Worm (Caenorhabditis elegans) whole organism, mixed stage, embryonic: ENCODE results near the gene btb-10.
"Not testable (repeated sequence)": the region's sequence is repeated elsewhere in the genome, so short reads cannot be mapped to it uniquely, and the experiment has no call there.

Source experiments
- M03D4.4 ChIP-seq: sonication (generic microtip); optimal IDR thresholded peaks from 2 replicates; lab custom pipeline; 2017; ENCODE audit warnings: mild to moderate bottlenecking, missing genetic modification characterization, missing compliant biosample characterization
- ceh-43 ChIP-seq: fragments of 200-800 bp; sonication (Bioruptor generic); optimal IDR thresholded peaks from 2 replicates; lab custom pipeline; 2018; ENCODE audit warnings: mild to moderate bottlenecking, missing genetic modification characterization, moderate library complexity, missing compliant biosample characterization
- ceh-83 ChIP-seq: fragments of 200-800 bp; sonication (Bioruptor generic); optimal IDR thresholded peaks from 2 replicates; lab custom pipeline; 2018; ENCODE audit warnings: mild to moderate bottlenecking, missing genetic modification characterization, missing compliant biosample characterization
- ces-1 ChIP-seq: fragments of 150-350 bp; optimal IDR thresholded peaks from 2 replicates; lab custom pipeline; 2014; ENCODE audit warnings: missing biosample characterization, missing genetic modification reagents, missing genetic modification characterization
- lsy-2 ChIP-seq: fragments of 150-350 bp; optimal IDR thresholded peaks from 2 replicates; lab custom pipeline; 2014; ENCODE audit warnings: missing biosample characterization, missing genetic modification characterization
- nhr-2 ChIP-seq: fragments of 150-350 bp; optimal IDR thresholded peaks from 2 replicates; lab custom pipeline; 2014; ENCODE audit warnings: missing biosample characterization, missing genetic modification characterization
- nhr-237 ChIP-seq: fragments of 150-350 bp; optimal IDR thresholded peaks from 2 replicates; lab custom pipeline; 2014; ENCODE audit warnings: missing biosample characterization, missing genetic modification characterization
- nhr-28 ChIP-seq: fragments of 150-350 bp; optimal IDR thresholded peaks from 2 replicates; lab custom pipeline; 2014; ENCODE audit warnings: missing biosample characterization, missing genetic modification characterization
- nhr-76 ChIP-seq: sonication (generic microtip); optimal IDR thresholded peaks from 2 replicates; lab custom pipeline; 2017; ENCODE audit warnings: missing biosample characterization, missing genetic modification characterization
- pha-4 ChIP-seq: fragments of 150-350 bp; optimal IDR thresholded peaks from 2 replicates; lab custom pipeline; 2018; ENCODE audit warnings: missing biosample characterization, missing genetic modification reagents, missing genetic modification characterization
- snpc-4 ChIP-seq: fragments of 150-350 bp; optimal IDR thresholded peaks from 2 replicates; lab custom pipeline; 2014; ENCODE audit warnings: missing biosample characterization, missing genetic modification characterization
- sptf-1 ChIP-seq: sonication (generic microtip); optimal IDR thresholded peaks from 2 replicates; lab custom pipeline; 2017; ENCODE audit warnings: mild to moderate bottlenecking, missing genetic modification characterization, moderate library complexity, missing compliant biosample characterization
- unc-39 ChIP-seq: fragments of 150-350 bp; optimal IDR thresholded peaks from 2 replicates; lab custom pipeline; 2014; ENCODE audit warnings: missing biosample characterization, missing genetic modification characterization
- unc-62 ChIP-seq: fragments of 150-350 bp; optimal IDR thresholded peaks from 2 replicates; lab custom pipeline; 2014; ENCODE audit warnings: missing biosample characterization, missing genetic modification reagents, missing genetic modification characterization

ce11 chrII:1054724-1055123 is 5.9 kb downstream of the btb-10 start, which contains the start of gene K02E7.7:
- not testable (repeated sequence) for TF ChIP-seq unc-39 (tag; lab: Kevin White, UChicago); nhr-28 (tag; lab: Kevin White, UChicago); sptf-1 (tag; lab: Kevin White, UChicago); ceh-83 (GFP tag; lab: Kevin White, UChicago); pha-4 (tag; lab: Kevin White, UChicago); unc-62; nhr-2 (tag; lab: Kevin White, UChicago); lsy-2 (tag; lab: Kevin White, UChicago); snpc-4; ces-1; ceh-43; nhr-237 (tag; lab: Kevin White, UChicago); M03D4.4 (tag; lab: Kevin White, UChicago); nhr-76 (tag; lab: Kevin White, UChicago)
